Worm (Caenorhabditis elegans): ENCODE measurements around the gene F28E10.1.

DNA sequence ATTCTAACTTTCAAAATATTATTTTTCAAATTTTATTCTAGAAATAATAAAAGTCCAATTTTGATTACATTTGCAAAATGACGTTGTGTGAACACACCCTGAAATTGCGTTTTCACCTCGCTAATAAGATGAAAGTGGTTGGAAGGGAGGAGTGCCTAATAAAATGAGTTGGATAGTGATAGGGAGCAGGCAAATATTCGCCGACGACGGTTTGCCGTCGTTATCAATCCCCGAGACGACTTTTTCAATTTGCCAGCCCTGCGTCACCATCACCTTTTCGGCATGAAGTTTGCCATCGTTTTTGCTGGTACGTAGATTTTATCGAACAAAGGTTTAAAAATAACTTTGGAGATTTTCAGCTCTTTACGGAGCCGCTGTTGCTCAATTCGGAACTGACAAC is 37.0 kb downstream of the F28E10.1 start, which contains the start of gene nspg-10:
- TF ChIP-seq lin-15B (tag; optimal IDR thresholded peaks at IDR 0.05) (no peak), fkh-10 (GFP tag; optimal IDR thresholded peaks at IDR 0.05) (no peak), ceh-82 (tag; optimal IDR thresholded peaks at IDR 0.05) (no peak), nhr-11 (tag; optimal IDR thresholded peaks at IDR 0.05) (no peak), lir-3 (tag; optimal IDR thresholded peaks at IDR 0.05; ENCODE audit: poor library complexity) (no peak), ces-1 (GFP tag; optimal IDR thresholded peaks at IDR 0.05) (no peak), irx-1 (tag; optimal IDR thresholded peaks at IDR 0.05) (no peak)

Data from whole organism, L1 larva.